Worm (Caenorhabditis elegans) whole organism, young adult: ENCODE measurements around the gene mlck-1.

Source experiments
- F37B4.10 ChIP-seq: fragments of 200-800 bp; sonication (Bioruptor generic); IDR thresholded peaks from 2 replicates; pipeline ENCODE4 v1.3.6; 2022; ENCODE audit warnings: missing genetic modification characterization, missing compliant biosample characterization
- Y56A3A.18 ChIP-seq: fragments of 200-800 bp; sonication (Bioruptor generic); IDR thresholded peaks from 2 replicates; pipeline ENCODE4 v1.3.6; 2022; ENCODE audit warnings: missing genetic modification reagents, missing genetic modification characterization, missing compliant biosample characterization
- bed-1 ChIP-seq: fragments of 200-800 bp; sonication (Bioruptor generic); IDR thresholded peaks from 2 replicates; pipeline ENCODE4 v1.3.6; 2022; ENCODE audit warnings: missing genetic modification reagents, missing genetic modification characterization, missing compliant biosample characterization
- cebp-2 ChIP-seq: fragments of 200-800 bp; sonication (Bioruptor generic); IDR thresholded peaks from 2 replicates; pipeline ENCODE4 v1.3.6; 2022; ENCODE audit warnings: missing genetic modification characterization, missing compliant biosample characterization
- egl-18 ChIP-seq: fragments of 200-800 bp; sonication (Bioruptor generic); IDR thresholded peaks from 2 replicates; pipeline ENCODE4 v1.3.6; 2022; ENCODE audit warnings: missing genetic modification reagents, missing genetic modification characterization, missing compliant biosample characterization
- hlh-26 ChIP-seq: fragments of 200-800 bp; sonication (Bioruptor generic); conservative IDR thresholded peaks from 2 replicates; pipeline ENCODE4 v1.3.6; 2022; ENCODE audit warnings: missing genetic modification reagents, missing genetic modification characterization, missing compliant biosample characterization
- let-526 ChIP-seq: fragments of 200-800 bp; sonication (Bioruptor generic); IDR thresholded peaks from 2 replicates; pipeline ENCODE4 v1.3.6; 2022; ENCODE audit warnings: missing genetic modification reagents, missing genetic modification characterization, missing compliant biosample characterization
- lin-35 ChIP-seq, 3 experiments: fragments of 150-350 bp in 2 of 3; sonication (generic microtip) in 1 of 3; optimal IDR thresholded peaks; 2 replicates each; lab custom pipeline; 2014 to 2018; ENCODE audit warnings: missing biosample characterization in 3 of 3, missing genetic modification characterization in 3 of 3, missing genetic modification reagents in 3 of 3
- nfyb-1 ChIP-seq: fragments of 200-800 bp; sonication (Bioruptor generic); IDR thresholded peaks from 2 replicates; pipeline ENCODE4 v1.3.6; 2022; ENCODE audit warnings: missing genetic modification reagents, missing genetic modification characterization, missing compliant biosample characterization
- pha-4 ChIP-seq: fragments of 150-350 bp; sonication (generic microtip); optimal IDR thresholded peaks from 2 replicates; lab custom pipeline; 2014; ENCODE audit warnings: missing biosample characterization, missing genetic modification reagents, missing genetic modification characterization
- rec-8 ChIP-seq, 2 experiments: sonication (generic microtip); optimal IDR thresholded peaks; 2 replicates each; lab custom pipeline; 2016; ENCODE audit warnings: mild to moderate bottlenecking in 2 of 2, missing genetic modification characterization in 2 of 2, missing genetic modification reagents in 2 of 2, missing genotype in 2 of 2, missing biosample characterization in 1 of 2, missing compliant biosample characterization in 1 of 2, moderate library complexity in 1 of 2
- unc-130 ChIP-seq: sonication (generic microtip); optimal IDR thresholded peaks from 2 replicates; lab custom pipeline; 2016; ENCODE audit warnings: missing genetic modification reagents, missing genetic modification characterization, missing compliant biosample characterization

- no peak for TF ChIP-seq pha-4 (tag; lab: Kevin White, UChicago)
- no peak for TF ChIP-seq egl-18 (GFP tag; lab: Robert Waterston, UW)
- TF ChIP-seq hlh-26 (GFP tag; lab: Robert Waterston, UW) = no peak
- TF ChIP-seq Y56A3A.18 (GFP tag; lab: Robert Waterston, UW) = no peak
- no peak for TF ChIP-seq cebp-2 (GFP tag; lab: Robert Waterston, UW)
- no peak for TF ChIP-seq let-526 (GFP tag; lab: Robert Waterston, UW)
- TF ChIP-seq unc-130 (GFP tag; lab: Kevin White, UChicago) = no peak
- TF ChIP-seq bed-1 (GFP tag; lab: Robert Waterston, UW) = no peak
- TF ChIP-seq rec-8 (tag; optimal IDR thresholded peaks at IDR 0.05; lab: Kevin White, UChicago) = no peak
- TF ChIP-seq lin-35 (GFP tag; optimal IDR thresholded peaks at IDR 0.05; lab: Kevin White, UChicago) = no peak
- no peak for TF ChIP-seq F37B4.10 (GFP tag; lab: Robert Waterston, UW)
- no peak for TF ChIP-seq nfyb-1 (GFP tag; lab: Robert Waterston, UW)
Observed at ce11 chrX:10054410-10054800, 15.2 kb downstream of the mlck-1 start.
